Worm (Caenorhabditis elegans) whole organism, L1 larva: ENCODE data around the gene R05A10.4.

Experiments
- egl-27 ChIP-seq, 2 experiments: fragments of 150-350 bp in 1 of 2; sonication (generic microtip); optimal IDR thresholded peaks; 3 replicates each; lab custom pipeline; 2017 to 2018; ENCODE audit warnings: missing biosample characterization in 2 of 2, missing genetic modification characterization in 2 of 2, missing genetic modification reagents in 2 of 2
- elt-2 ChIP-seq: sonication (generic microtip); optimal IDR thresholded peaks from 2 replicates; lab custom pipeline; 2016; ENCODE audit warnings: missing genetic modification characterization, mild to moderate bottlenecking, inconsistent platforms, missing compliant biosample characterization, missing genetic modification reagents
- lin-13 ChIP-seq: fragments of 150-350 bp; optimal IDR thresholded peaks from 2 replicates; lab custom pipeline; 2014; ENCODE audit warnings: missing biosample characterization, missing genetic modification reagents, missing genetic modification characterization
- lin-15B ChIP-seq: fragments of 150-350 bp; sonication (generic microtip); optimal IDR thresholded peaks from 3 replicates; lab custom pipeline; 2014; ENCODE audit warnings: missing biosample characterization, missing genetic modification characterization
- lsy-2 ChIP-seq, 2 experiments: fragments of 150-350 bp; optimal IDR thresholded peaks; 2 replicates each; lab custom pipeline; 2014; ENCODE audit warnings: missing biosample characterization in 2 of 2, missing genetic modification characterization in 2 of 2
- nhr-20 ChIP-seq: sonication (generic microtip); optimal IDR thresholded peaks from 2 replicates; lab custom pipeline; 2016; ENCODE audit warnings: mild to moderate bottlenecking, missing genetic modification characterization, missing compliant biosample characterization
- nhr-237 ChIP-seq: fragments of 150-350 bp; optimal IDR thresholded peaks from 2 replicates; lab custom pipeline; 2014; ENCODE audit warnings: missing biosample characterization, missing genetic modification characterization
- nhr-28 ChIP-seq: fragments of 150-350 bp; optimal IDR thresholded peaks from 2 replicates; lab custom pipeline; 2014; ENCODE audit warnings: missing biosample characterization, missing genetic modification characterization
- nhr-76 ChIP-seq: sonication (generic microtip); optimal IDR thresholded peaks from 2 replicates; lab custom pipeline; 2017; ENCODE audit warnings: missing biosample characterization, missing genetic modification characterization
- nhr-85 ChIP-seq: sonication (generic microtip); peaks from one replicate; lab custom pipeline; 2016; ENCODE audit warnings: missing genetic modification characterization, inconsistent platforms, missing compliant biosample characterization
- pqm-1 ChIP-seq: sonication (generic microtip); optimal IDR thresholded peaks from 3 replicates; lab custom pipeline; 2017; ENCODE audit warnings: missing biosample characterization, missing genetic modification characterization
- unc-130 ChIP-seq: fragments of 150-350 bp; optimal IDR thresholded peaks from 2 replicates; lab custom pipeline; 2017; ENCODE audit warnings: missing biosample characterization, missing genetic modification characterization, inconsistent platforms
- unc-62 ChIP-seq: fragments of 150-350 bp; optimal IDR thresholded peaks from 2 replicates; lab custom pipeline; 2014; ENCODE audit warnings: missing biosample characterization, missing genetic modification reagents, missing genetic modification characterization
- zag-1 ChIP-seq: fragments of 150-350 bp; optimal IDR thresholded peaks from 2 replicates; lab custom pipeline; 2014; ENCODE audit warnings: missing biosample characterization, missing genetic modification characterization

DNA sequence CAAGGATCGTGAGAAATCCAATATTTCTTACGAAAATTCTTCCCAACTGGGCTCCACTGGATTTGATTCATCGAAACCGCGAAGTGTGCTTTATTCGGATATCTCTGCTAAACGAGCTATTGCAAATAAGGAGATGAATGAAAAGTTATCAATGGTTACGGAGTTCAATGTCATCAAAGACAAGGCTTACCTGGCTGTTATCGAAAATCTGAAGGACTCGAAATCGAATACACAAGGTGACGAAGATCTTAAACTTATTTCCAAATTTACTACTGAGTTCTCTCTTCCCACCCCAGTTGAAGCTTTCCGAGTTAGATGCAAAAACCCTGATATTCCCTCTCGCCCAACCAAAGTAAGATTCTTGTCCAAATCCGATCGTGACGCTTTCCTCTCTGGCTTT is 14.0 kb downstream of the R05A10.4 start:
- no peak for TF ChIP-seq nhr-76 (tag; lab: Kevin White, UChicago)
- TF ChIP-seq nhr-237 (tag; lab: Kevin White, UChicago), result no peak
- TF ChIP-seq unc-62, result no peak
- no peak for TF ChIP-seq nhr-28 (tag; lab: Kevin White, UChicago)
- no peak for TF ChIP-seq unc-130 (tag; lab: Kevin White, UChicago)
- TF ChIP-seq egl-27 (tag; optimal IDR thresholded peaks at IDR 0.05; lab: Kevin White, UChicago), result no peak
- no peak for TF ChIP-seq lin-15B (tag; lab: Kevin White, UChicago)
- TF ChIP-seq elt-2, result no peak
- no peak for TF ChIP-seq nhr-20
- TF ChIP-seq nhr-85 (tag; lab: Kevin White, UChicago), result no peak
- no peak for TF ChIP-seq lsy-2 (tag; optimal IDR thresholded peaks at IDR 0.05; lab: Kevin White, UChicago)
- no peak for TF ChIP-seq lin-13 (GFP tag; lab: Kevin White, UChicago)
- TF ChIP-seq pqm-1, result no peak
- no peak for TF ChIP-seq zag-1 (tag; lab: Kevin White, UChicago)
